Worm (Caenorhabditis elegans): Measurements from ENCODE around the gene try-11.

DNA sequence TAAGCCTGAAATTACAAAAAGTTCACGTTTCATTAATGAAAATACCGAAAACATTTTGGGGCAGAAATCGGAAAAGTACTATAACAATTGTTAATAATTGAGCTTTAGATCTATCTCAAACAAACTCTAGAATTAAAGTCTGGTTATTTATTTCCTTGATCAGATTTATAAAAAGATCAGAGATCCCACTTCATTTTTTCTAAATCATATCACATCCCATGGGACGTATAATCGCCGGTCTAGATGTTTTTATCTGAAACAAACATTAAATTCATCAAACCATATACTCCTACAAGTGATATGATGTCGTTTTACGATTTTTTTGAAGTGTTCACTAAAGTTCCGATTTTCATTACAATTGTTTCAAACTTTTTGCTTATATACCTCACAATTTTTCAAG lies 39.8 kb upstream of the try-11 start, which contains the start of gene str-41:
- no peak for TF ChIP-seq hmbx-1 (tag; optimal IDR thresholded peaks at IDR 0.05)
- no peak for TF ChIP-seq hmg-4 (GFP tag; optimal IDR thresholded peaks at IDR 0.05)
- no peak for TF ChIP-seq ama-1 (optimal IDR thresholded peaks at IDR 0.05)
- no peak for TF ChIP-seq flt-1 (GFP tag; IDR thresholded peaks at IDR 0.05)
- no peak for TF ChIP-seq B0310.2 (tag; optimal IDR thresholded peaks at IDR 0.05)
- no peak for TF ChIP-seq ets-7 (tag; optimal IDR thresholded peaks at IDR 0.05)
- no peak for TF ChIP-seq hnd-1 (tag; optimal IDR thresholded peaks at IDR 0.05)
- TF ChIP-seq pes-1 (GFP tag; IDR thresholded peaks at IDR 0.05): no peak
- TF ChIP-seq tbx-37 (GFP tag; conservative IDR thresholded peaks at IDR 0.05): no peak
- no peak for TF ChIP-seq F13C5.2 (tag; optimal IDR thresholded peaks at IDR 0.05)
- no peak for TF ChIP-seq tra-4 (tag; optimal IDR thresholded peaks at IDR 0.05)
- TF ChIP-seq ceh-13 (GFP tag; optimal IDR thresholded peaks at IDR 0.05): no peak
